Worm (Caenorhabditis elegans) whole organism, mixed stage, embryonic: ENCODE data around the gene F48B9.8.

Source experiments
- blmp-1 ChIP-seq: fragments of 150-350 bp; optimal IDR thresholded peaks from 2 replicates; lab custom pipeline; 2014; ENCODE audit warnings: missing biosample characterization, missing genetic modification characterization
- elt-3 ChIP-seq: fragments of 150-350 bp; optimal IDR thresholded peaks from 2 replicates; lab custom pipeline; 2014; ENCODE audit warnings: missing biosample characterization, missing genetic modification characterization
- flh-1 ChIP-seq: fragments of 200-800 bp; sonication (Bioruptor generic); optimal IDR thresholded peaks from 2 replicates; lab custom pipeline; 2018; ENCODE audit warnings: mild to moderate bottlenecking, missing genetic modification characterization, moderate library complexity, missing compliant biosample characterization
- hlh-1 ChIP-seq: fragments of 150-350 bp; optimal IDR thresholded peaks from 2 replicates; lab custom pipeline; 2014; ENCODE audit warnings: missing biosample characterization, missing genetic modification reagents, missing genetic modification characterization
- mls-2 ChIP-seq: sonication (generic microtip); optimal IDR thresholded peaks from 2 replicates; lab custom pipeline; 2016; ENCODE audit warnings: mild to moderate bottlenecking, missing genetic modification characterization, moderate library complexity, missing compliant biosample characterization
- snpc-4 ChIP-seq: fragments of 150-350 bp; optimal IDR thresholded peaks from 2 replicates; lab custom pipeline; 2014; ENCODE audit warnings: missing biosample characterization, missing genetic modification characterization
- tbx-8 ChIP-seq: fragments of 200-800 bp; sonication (Bioruptor generic); optimal IDR thresholded peaks from 2 replicates; lab custom pipeline; 2018; ENCODE audit warnings: mild to moderate bottlenecking, missing genetic modification characterization, moderate library complexity, missing compliant biosample characterization
- unc-62 ChIP-seq: fragments of 150-350 bp; optimal IDR thresholded peaks from 2 replicates; lab custom pipeline; 2014; ENCODE audit warnings: missing biosample characterization, missing genetic modification reagents, missing genetic modification characterization

DNA sequence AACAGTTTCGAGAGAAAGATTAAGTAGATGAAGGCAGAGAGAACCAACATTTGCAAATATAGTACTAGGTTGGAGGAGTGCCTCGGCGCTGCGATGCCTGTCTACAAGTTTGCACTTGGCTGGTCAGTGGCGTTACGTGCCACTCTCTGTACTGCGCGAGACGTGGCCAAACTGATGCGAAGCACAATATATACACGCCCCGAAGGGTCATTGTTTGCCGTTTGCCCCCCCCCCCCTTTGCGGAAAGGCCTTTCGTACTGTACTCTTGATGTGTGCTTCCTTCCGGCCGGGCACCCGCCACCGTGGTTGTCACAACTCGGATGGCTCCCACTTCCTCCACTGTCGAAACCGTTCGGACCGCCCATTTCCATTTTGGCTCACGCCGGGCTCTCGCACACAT, 35.9 kb upstream of the F48B9.8 start:
- no peak for TF ChIP-seq blmp-1 (tag; lab: Kevin White, UChicago)
- no peak for TF ChIP-seq mls-2 (tag; lab: Kevin White, UChicago)
- TF ChIP-seq unc-62 (GFP tag; lab: Kevin White, UChicago): no peak
- TF ChIP-seq snpc-4 (tag; lab: Kevin White, UChicago): no peak
- no peak for TF ChIP-seq tbx-8 (GFP tag; lab: Kevin White, UChicago)
- no peak for TF ChIP-seq hlh-1
- TF ChIP-seq elt-3 (tag; lab: Kevin White, UChicago): no peak
- no peak for TF ChIP-seq flh-1
